Worm (Caenorhabditis elegans): ENCODE results near the gene C08D8.7.
"Not testable (repeated sequence)": the region's sequence is repeated elsewhere in the genome, so short reads cannot be mapped to it uniquely, and the experiment has no call there.

Gene C08D8.7

DNA sequence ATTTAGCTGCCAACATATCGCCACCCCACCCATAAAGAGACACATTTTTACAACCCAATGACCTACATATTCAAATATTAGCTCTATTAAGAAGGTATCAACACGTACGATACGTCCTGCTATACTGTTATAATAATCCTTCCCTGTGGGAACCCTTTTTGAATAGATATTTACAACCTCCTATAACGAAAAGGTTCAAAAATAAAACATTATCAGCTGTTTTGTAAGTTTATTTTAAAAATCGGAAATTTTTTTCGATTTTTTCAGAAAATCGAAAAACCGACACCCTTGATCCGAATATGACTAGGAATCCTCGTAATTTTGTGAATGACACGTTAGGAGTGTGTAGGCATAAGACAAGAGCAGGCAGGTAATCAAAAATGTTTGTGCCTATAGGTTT lies at the start of gene C08D8.7:
TSS of gene C08D8.7 (plus strand) at position 301 of the 400 bp plus-strand sequence.
- not testable (repeated sequence) for TF ChIP-seq tbx-8 (GFP tag; optimal IDR thresholded peaks at IDR 0.05); cnd-1 (tag; optimal IDR thresholded peaks at IDR 0.05); ces-1 (GFP tag; optimal IDR thresholded peaks at IDR 0.05)

DNA sequence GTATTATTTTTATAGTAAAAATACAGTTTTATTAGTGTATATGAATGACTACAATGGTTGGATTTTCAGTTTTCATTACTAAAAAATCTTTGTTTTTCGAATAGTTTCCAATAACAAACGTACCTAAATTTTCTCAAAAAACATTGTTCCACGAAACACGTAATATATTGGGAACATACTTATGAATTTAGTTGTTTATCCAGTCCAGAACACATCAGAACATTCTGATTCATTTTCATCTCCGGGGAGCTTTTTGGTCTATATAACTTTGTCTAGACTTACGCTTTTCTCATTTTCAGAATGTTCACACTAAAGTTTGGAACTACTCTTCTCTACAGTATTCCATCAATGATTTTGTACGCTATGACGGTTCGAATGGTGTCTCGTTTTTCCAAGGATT lies 49.3 kb upstream of the C08D8.7 start, which contains the start of gene srg-33:
TSS of gene srg-33 (plus strand) at position 301 of the 400 bp plus-strand sequence.
- no peak for TF ChIP-seq unc-62 (GFP tag; optimal IDR thresholded peaks at IDR 0.05)
- TF ChIP-seq nhr-237 (tag; optimal IDR thresholded peaks at IDR 0.05), result no peak
- TF ChIP-seq cnd-1 (tag; optimal IDR thresholded peaks at IDR 0.05), result no peak

DNA sequence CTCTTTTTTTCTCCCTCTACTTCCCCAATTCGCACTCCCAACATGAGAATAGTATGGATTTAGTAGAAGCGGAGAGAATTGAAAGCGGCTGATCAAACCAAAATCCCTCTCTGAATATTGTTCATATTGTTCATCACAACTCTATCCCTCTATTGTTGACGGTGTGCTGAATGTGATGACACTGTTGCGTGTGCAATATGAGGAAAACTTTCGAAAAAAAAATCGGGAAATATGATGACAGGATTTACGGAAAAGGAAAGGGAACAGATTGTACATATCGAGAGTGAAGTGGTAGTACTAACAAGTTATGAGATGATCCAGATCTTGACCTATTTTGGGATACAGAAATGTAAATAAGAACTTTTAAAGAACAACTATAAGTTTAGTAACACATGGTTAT lies 45.2 kb upstream of the C08D8.7 start, which contains the start of gene smex-1:
TSS of gene smex-1 (minus strand) at position 101 of the 400 bp plus-strand sequence.
- TF ChIP-seq unc-120 (tag; optimal IDR thresholded peaks at IDR 0.05; ENCODE audit: poor library complexity, severe bottlenecking) (no peak), nhr-2 (tag; optimal IDR thresholded peaks at IDR 0.05) (no peak), blmp-1 (tag; optimal IDR thresholded peaks at IDR 0.05) (no peak), zip-8 (tag; optimal IDR thresholded peaks at IDR 0.05) (no peak), lsy-2 (tag; optimal IDR thresholded peaks at IDR 0.05) (no peak), ztf-11 (tag; optimal IDR thresholded peaks at IDR 0.05) (no peak), mls-2 (tag; optimal IDR thresholded peaks at IDR 0.05) (no peak), ceh-83 (GFP tag; optimal IDR thresholded peaks at IDR 0.05) (no peak), bed-3 (GFP tag; optimal IDR thresholded peaks at IDR 0.05) (no peak), elt-3 (tag; optimal IDR thresholded peaks at IDR 0.05) (no peak)

DNA sequence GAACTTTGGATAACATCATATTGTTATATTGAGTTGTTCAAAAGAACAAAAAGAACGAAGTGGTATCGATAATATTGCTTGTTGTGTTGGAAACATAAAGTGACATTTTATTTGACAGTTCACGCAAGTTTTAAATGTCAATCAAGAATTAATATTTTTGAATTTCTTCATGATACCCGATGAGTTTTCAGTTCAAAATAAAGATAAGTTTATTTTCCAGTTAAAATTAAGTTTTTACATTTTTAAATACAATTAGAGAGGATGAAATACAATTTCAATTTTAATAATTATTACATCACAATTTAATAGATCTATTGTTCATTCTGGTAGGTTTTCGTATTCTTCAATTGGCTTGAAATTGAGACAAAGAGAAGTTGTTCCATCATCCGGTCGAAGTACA lies 43.5 kb upstream of the C08D8.7 start, which contains the start of gene W02D7.4:
TSS of gene W02D7.4 (minus strand) at position 101 of the 400 bp plus-strand sequence.
- TF ChIP-seq mab-5 (tag; optimal IDR thresholded peaks at IDR 0.05), result no peak
- TF ChIP-seq ceh-83 (GFP tag; optimal IDR thresholded peaks at IDR 0.05), result no peak
- TF ChIP-seq ces-1 (GFP tag; optimal IDR thresholded peaks at IDR 0.05), result no peak
- no peak for TF ChIP-seq lin-13 (tag; optimal IDR thresholded peaks at IDR 0.05)
- no peak for TF ChIP-seq mls-2 (tag; optimal IDR thresholded peaks at IDR 0.05)
- TF ChIP-seq snpc-4 (tag; optimal IDR thresholded peaks at IDR 0.05), result no peak
- no peak for TF ChIP-seq unc-120 (tag; optimal IDR thresholded peaks at IDR 0.05; ENCODE audit: poor library complexity, severe bottlenecking)
- TF ChIP-seq nhr-28 (tag; optimal IDR thresholded peaks at IDR 0.05), result no peak
- no peak for TF ChIP-seq nhr-237 (tag; optimal IDR thresholded peaks at IDR 0.05)
- TF ChIP-seq elt-1 (tag; optimal IDR thresholded peaks at IDR 0.05; ENCODE audit: borderline replicate concordance, insufficient read depth), result no peak
- TF ChIP-seq elt-3 (tag; optimal IDR thresholded peaks at IDR 0.05), result no peak
- TF ChIP-seq unc-62 (GFP tag; optimal IDR thresholded peaks at IDR 0.05), result no peak
- TF ChIP-seq lsy-2 (tag; optimal IDR thresholded peaks at IDR 0.05), result no peak
- TF ChIP-seq unc-39 (tag; optimal IDR thresholded peaks at IDR 0.05), result no peak

- TF ChIP-seq tbx-8 (GFP tag; optimal IDR thresholded peaks at IDR 0.05) (no peak), elt-1 (tag; optimal IDR thresholded peaks at IDR 0.05; ENCODE audit: borderline replicate concordance, insufficient read depth) (no peak), drap-1 (GFP tag; optimal IDR thresholded peaks at IDR 0.05) (no peak), flh-1 (GFP tag; optimal IDR thresholded peaks at IDR 0.05) (no peak), snpc-4 (tag; optimal IDR thresholded peaks at IDR 0.05) (no peak), mab-5 (tag; optimal IDR thresholded peaks at IDR 0.05) (no peak), ham-2 (GFP tag; optimal IDR thresholded peaks at IDR 0.05) (no peak)
These were observed 41.7 kb upstream of the C08D8.7 start, which contains the start of gene W02D7.5 for ce11 chrV:8299191-8299854. Gene W02D7.5 (minus strand): TSS chrV:8299241.

- TF ChIP-seq mep-1 (tag; optimal IDR thresholded peaks at IDR 0.05) (peak; percentile 9), mls-2 (tag; optimal IDR thresholded peaks at IDR 0.05) (no peak)
These were observed 40.0 kb upstream of the C08D8.7 start, which contains the start of gene W02D7.6 for ce11 chrV:8300935-8301535. Gene W02D7.6 (minus strand): TSS chrV:8301507.

- no peak for TF ChIP-seq tbx-8 (GFP tag; optimal IDR thresholded peaks at IDR 0.05)
- TF ChIP-seq lin-13 (tag; optimal IDR thresholded peaks at IDR 0.05), result no peak
- no peak for TF ChIP-seq nhr-76 (tag; optimal IDR thresholded peaks at IDR 0.05)
- TF ChIP-seq unc-120 (tag; optimal IDR thresholded peaks at IDR 0.05; ENCODE audit: poor library complexity, severe bottlenecking), result peak; percentile 5
- TF ChIP-seq drap-1 (GFP tag; optimal IDR thresholded peaks at IDR 0.05), result no peak
- TF ChIP-seq lsy-2 (tag; optimal IDR thresholded peaks at IDR 0.05), result peak; percentile 15
- peak; percentile 39 for TF ChIP-seq mep-1 (tag; optimal IDR thresholded peaks at IDR 0.05)
- no peak for TF ChIP-seq pha-4 (tag; optimal IDR thresholded peaks at IDR 0.05)
- TF ChIP-seq bed-3 (GFP tag; optimal IDR thresholded peaks at IDR 0.05), result no peak
- TF ChIP-seq cnd-1 (tag; optimal IDR thresholded peaks at IDR 0.05), result no peak
- TF ChIP-seq elt-1 (tag; optimal IDR thresholded peaks at IDR 0.05; ENCODE audit: borderline replicate concordance, insufficient read depth), result no peak
- no peak for TF ChIP-seq nhr-28 (tag; optimal IDR thresholded peaks at IDR 0.05)
- TF ChIP-seq zip-8 (tag; optimal IDR thresholded peaks at IDR 0.05), result no peak
- TF ChIP-seq ham-2 (GFP tag; optimal IDR thresholded peaks at IDR 0.05), result no peak
- no peak for TF ChIP-seq mls-2 (tag; optimal IDR thresholded peaks at IDR 0.05)
- TF ChIP-seq hlh-1 (tag; optimal IDR thresholded peaks at IDR 0.05), result no peak
- no peak for TF ChIP-seq unc-62 (GFP tag; optimal IDR thresholded peaks at IDR 0.05)
- no peak for TF ChIP-seq sem-2 (GFP tag; optimal IDR thresholded peaks at IDR 0.05)
- no peak for TF ChIP-seq ceh-39 (tag; optimal IDR thresholded peaks at IDR 0.05)
- TF ChIP-seq nhr-237 (tag; optimal IDR thresholded peaks at IDR 0.05), result peak; percentile 35
These were observed 38.5 kb upstream of the C08D8.7 start, which contains the start of gene sel-9 for ce11 chrV:8302522-8302921. Gene sel-9 (minus strand): TSS chrV:8302580.

Measured in whole organism, mixed stage, embryonic.